Worm (Caenorhabditis elegans) whole organism, L4 larva: ENCODE measurements around the gene F16H6.10.

Experiments used
- lsy-2 ChIP-seq, 2 experiments: fragments of 150-350 bp in 1 of 2; sonication (generic microtip) in 1 of 2; optimal IDR thresholded peaks; 2 replicates each; lab custom pipeline; 2014 to 2017; ENCODE audit warnings: missing biosample characterization in 2 of 2, missing genetic modification characterization in 2 of 2
- set-16 ChIP-seq: fragments of 200-800 bp; sonication (Bioruptor generic); IDR thresholded peaks from 2 replicates; pipeline ENCODE4 v1.3.6; 2022; ENCODE audit warnings: missing genetic modification reagents, missing genetic modification characterization, missing compliant biosample characterization

- TF ChIP-seq lsy-2 (tag; optimal IDR thresholded peaks at IDR 0.05; lab: Kevin White, UChicago) (no peak), set-16 (no peak)
These were observed 41.3 kb upstream of the F16H6.10 start for ce11 chrV:18265514-18265913.
